Worm (Caenorhabditis elegans) whole organism, young adult: ENCODE measurements around the gene twk-24.

Source experiments
- Y67H2A.10 ChIP-seq: fragments of 200-800 bp; sonication (Bioruptor generic); conservative IDR thresholded peaks from 2 replicates; pipeline ENCODE4 v1.3.6; 2022; ENCODE audit warnings: missing genetic modification reagents, missing genetic modification characterization, missing compliant biosample characterization
- mcd-1 ChIP-seq: fragments of 200-800 bp; sonication (Bioruptor generic); IDR thresholded peaks from 2 replicates; pipeline ENCODE4 v1.3.6; 2022; ENCODE audit warnings: missing genetic modification reagents, missing genetic modification characterization, missing compliant biosample characterization

DNA sequence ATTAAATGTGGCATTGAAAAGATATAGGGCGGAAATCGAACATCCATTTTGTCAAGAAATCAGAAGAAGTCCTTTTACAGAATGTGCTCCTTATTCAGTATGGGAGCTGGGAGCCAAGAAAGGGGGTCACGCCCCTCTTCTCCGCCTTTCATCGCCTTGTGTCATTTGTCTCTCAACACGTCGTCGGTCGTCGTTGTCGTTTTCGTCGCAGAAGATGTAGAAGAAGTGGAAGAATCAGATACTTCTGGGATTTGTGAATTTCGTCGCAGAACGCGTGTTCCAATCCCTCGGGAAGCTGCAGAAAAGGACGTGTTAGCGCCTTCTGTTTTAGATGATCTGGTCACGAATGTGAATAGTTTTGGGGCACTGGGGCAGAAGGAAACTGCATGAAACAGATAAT lies 7.8 kb upstream of the twk-24 start, which contains the start of gene bnc-1:
- TF ChIP-seq Y67H2A.10 = no peak
- no peak for TF ChIP-seq mcd-1 (GFP tag; lab: Robert Waterston, UW)
